Worm (Caenorhabditis elegans): ENCODE results near the gene srb-1.

srb-1 gene

DNA sequence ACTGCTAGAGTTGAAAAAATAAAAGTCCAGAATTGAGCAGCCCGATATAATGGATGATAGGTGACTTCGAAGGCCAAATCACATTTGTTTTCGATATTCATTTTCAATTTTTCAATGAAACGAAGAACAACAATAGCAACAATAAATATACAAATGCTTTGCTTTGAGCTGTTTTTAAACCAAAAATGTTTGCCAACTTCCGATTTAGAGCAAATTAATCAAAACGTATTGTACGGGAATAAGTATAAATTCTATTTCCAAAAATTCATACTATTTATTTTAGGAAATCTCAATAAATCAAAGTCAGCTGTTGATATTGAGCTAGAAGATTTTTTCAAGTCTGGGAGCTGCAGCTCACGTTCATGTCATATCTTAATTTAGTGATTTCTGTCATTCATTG, at the start of gene srb-1:
srb-1 (minus strand) TSS at position 101 of the 400 bp plus-strand sequence.
- TF ChIP-seq Y22D7AL.16 (tag; optimal IDR thresholded peaks at IDR 0.05), result no peak

DNA sequence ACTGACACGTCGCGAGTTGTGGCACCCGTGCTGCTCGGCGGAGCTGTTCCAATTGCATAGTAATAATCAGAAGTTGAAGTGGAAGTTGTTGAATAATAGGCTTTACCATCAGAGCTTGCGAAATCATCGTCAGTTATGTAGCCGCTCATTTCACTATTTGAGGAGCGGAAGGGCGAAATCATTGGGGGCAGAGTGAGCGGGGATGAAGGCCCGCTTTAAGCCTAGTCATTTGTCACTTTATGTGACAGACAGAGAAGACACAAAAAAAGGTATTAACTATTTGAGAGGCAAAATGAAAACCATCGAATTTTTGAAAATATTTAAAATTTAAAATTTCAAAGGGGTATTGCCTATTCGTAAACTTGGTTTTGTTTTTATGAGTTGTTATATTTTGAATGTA, 47.5 kb upstream of the srb-1 start:
- no peak for TF ChIP-seq hlh-8 (tag; optimal IDR thresholded peaks at IDR 0.05)
- no peak for TF ChIP-seq nhr-11 (tag; optimal IDR thresholded peaks at IDR 0.05)
- no peak for TF ChIP-seq dve-1 (tag; optimal IDR thresholded peaks at IDR 0.05)
- TF ChIP-seq tbx-7 (tag; optimal IDR thresholded peaks at IDR 0.05), result no peak
- TF ChIP-seq odd-2 (tag; optimal IDR thresholded peaks at IDR 0.05), result no peak
- TF ChIP-seq zip-5 (tag; optimal IDR thresholded peaks at IDR 0.05), result no peak

DNA sequence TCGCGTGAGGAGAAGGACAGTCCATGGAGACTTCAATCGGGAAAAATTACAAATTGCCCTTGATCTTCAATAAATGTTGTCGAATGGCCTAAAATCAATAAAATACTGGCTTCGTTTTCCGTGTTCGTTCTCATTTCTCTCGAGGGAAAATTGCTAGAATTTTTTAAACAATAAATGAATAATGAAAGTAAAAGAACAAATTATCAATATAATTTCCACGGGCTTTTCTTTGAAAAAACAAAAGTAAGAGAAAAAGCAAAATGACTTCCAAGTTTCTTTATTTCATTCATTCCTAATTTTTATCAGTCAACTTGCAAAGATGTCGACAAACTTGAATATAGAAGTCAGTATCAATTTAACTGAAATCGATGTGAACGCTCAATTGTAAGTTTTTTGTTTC, 41.8 kb upstream of the srb-1 start, which contains the start of gene C34F11.1:
C34F11.1 (plus strand) TSS at position 301 of the 400 bp plus-strand sequence.
- TF ChIP-seq zip-5 (tag; optimal IDR thresholded peaks at IDR 0.05), result no peak
- TF ChIP-seq dve-1 (tag; optimal IDR thresholded peaks at IDR 0.05), result no peak
- TF ChIP-seq ama-1 (optimal IDR thresholded peaks at IDR 0.05), result no peak
- TF ChIP-seq ref-2 (tag; optimal IDR thresholded peaks at IDR 0.05), result no peak
- no peak for TF ChIP-seq ceh-30 (tag; optimal IDR thresholded peaks at IDR 0.05)
- TF ChIP-seq ceh-14 (tag; optimal IDR thresholded peaks at IDR 0.05), result no peak
- TF ChIP-seq pag-3 (tag; optimal IDR thresholded peaks at IDR 0.05; ENCODE audit: borderline replicate concordance), result no peak
- no peak for TF ChIP-seq unc-86 (tag; optimal IDR thresholded peaks at IDR 0.05)
- no peak for TF ChIP-seq T23F11.4 (GFP tag; optimal IDR thresholded peaks at IDR 0.05)
- TF ChIP-seq fax-1 (tag; optimal IDR thresholded peaks at IDR 0.05), result no peak
- TF ChIP-seq tbx-7 (tag; optimal IDR thresholded peaks at IDR 0.05), result no peak
- no peak for TF ChIP-seq hlh-8 (tag; optimal IDR thresholded peaks at IDR 0.05)
- no peak for TF ChIP-seq hlh-30 (tag; optimal IDR thresholded peaks at IDR 0.05; ENCODE audit: insufficient read depth)
- TF ChIP-seq gmeb-2 (tag; optimal IDR thresholded peaks at IDR 0.05), result no peak
- TF ChIP-seq unc-3 (GFP tag; conservative IDR thresholded peaks at IDR 0.05), result no peak
- TF ChIP-seq unc-3 (tag; optimal IDR thresholded peaks at IDR 0.05), result no peak
- no peak for TF ChIP-seq fkh-10 (GFP tag; optimal IDR thresholded peaks at IDR 0.05)
- no peak for TF ChIP-seq F13H6.1 (tag; optimal IDR thresholded peaks at IDR 0.05)

DNA sequence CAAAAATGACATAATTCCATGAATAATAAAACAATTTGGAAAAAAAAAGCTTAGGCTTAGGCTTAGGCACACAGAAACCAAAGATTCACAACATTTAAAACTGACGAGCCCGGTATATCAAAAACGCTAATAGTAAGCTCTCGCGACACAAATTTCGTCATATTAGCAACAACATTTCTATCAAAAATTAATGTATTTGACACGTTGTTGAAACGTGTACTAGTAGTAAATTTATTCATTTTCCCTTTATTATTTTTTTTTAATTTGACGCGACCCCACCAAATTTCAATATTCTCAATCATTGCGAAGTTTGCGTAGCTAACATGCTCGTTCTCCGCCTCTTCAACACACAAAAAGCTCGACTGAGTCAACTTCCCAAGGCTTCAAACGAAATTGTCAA, 41.1 kb upstream of the srb-1 start, which contains the start of gene C34F11.2:
C34F11.2 (plus strand) TSS at position 301 of the 400 bp plus-strand sequence.
- TF ChIP-seq pax-1 (tag; optimal IDR thresholded peaks at IDR 0.05), result no peak
- TF ChIP-seq ceh-22 (tag; optimal IDR thresholded peaks at IDR 0.05), result no peak
- no peak for TF ChIP-seq unc-3 (GFP tag; conservative IDR thresholded peaks at IDR 0.05)
- no peak for TF ChIP-seq unc-3 (tag; optimal IDR thresholded peaks at IDR 0.05)
- TF ChIP-seq pha-2 (tag; optimal IDR thresholded peaks at IDR 0.05), result no peak
- no peak for TF ChIP-seq elt-4 (tag; optimal IDR thresholded peaks at IDR 0.05)
- no peak for TF ChIP-seq ref-2 (tag; optimal IDR thresholded peaks at IDR 0.05)
- no peak for TF ChIP-seq unc-42 (tag; optimal IDR thresholded peaks at IDR 0.05)
- TF ChIP-seq ceh-48 (tag; optimal IDR thresholded peaks at IDR 0.05), result no peak
- TF ChIP-seq ceh-31 (tag; optimal IDR thresholded peaks at IDR 0.05), result no peak
- TF ChIP-seq T23F11.4 (GFP tag; optimal IDR thresholded peaks at IDR 0.05), result no peak
- no peak for TF ChIP-seq hlh-8 (tag; optimal IDR thresholded peaks at IDR 0.05)
- no peak for TF ChIP-seq nhr-11 (tag; optimal IDR thresholded peaks at IDR 0.05)
- TF ChIP-seq ama-1 (optimal IDR thresholded peaks at IDR 0.05), result no peak
- TF ChIP-seq elt-2 (tag; optimal IDR thresholded peaks at IDR 0.05), result no peak
- no peak for TF ChIP-seq ceh-9 (tag; optimal IDR thresholded peaks at IDR 0.05)
- no peak for TF ChIP-seq C38D4.7 (GFP tag; optimal IDR thresholded peaks at IDR 0.05)
- TF ChIP-seq dve-1 (tag; optimal IDR thresholded peaks at IDR 0.05), result no peak
- no peak for TF ChIP-seq npax-4 (tag; optimal IDR thresholded peaks at IDR 0.05)
- TF ChIP-seq pag-3 (tag; optimal IDR thresholded peaks at IDR 0.05; ENCODE audit: borderline replicate concordance), result no peak

DNA sequence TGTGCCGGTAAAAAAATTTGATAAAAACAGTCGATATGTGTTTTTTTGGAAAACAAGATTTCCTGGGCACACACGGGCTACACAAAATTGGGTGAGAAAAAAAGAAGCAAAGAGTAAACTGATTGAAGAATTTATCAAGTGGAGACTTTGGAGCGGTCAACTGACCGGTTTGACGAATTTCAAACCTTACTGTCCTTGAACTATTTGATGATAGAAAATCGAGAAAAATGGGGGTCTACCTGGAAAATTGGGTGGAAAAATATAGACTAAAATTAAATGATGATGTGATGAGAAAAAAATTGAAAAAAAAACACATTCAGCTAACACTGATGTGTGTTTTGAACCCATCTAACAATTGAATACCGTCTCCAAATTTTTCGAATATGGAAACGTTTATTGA, 40.0 kb upstream of the srb-1 start, which contains the start of gene C34F11.8:
C34F11.8 (minus strand) TSS at position 135 of the 400 bp plus-strand sequence.
- TF ChIP-seq che-1 (tag; optimal IDR thresholded peaks at IDR 0.05) (no peak), unc-55 (GFP tag; optimal IDR thresholded peaks at IDR 0.05) (no peak), ztf-16 (tag; optimal IDR thresholded peaks at IDR 0.05) (no peak), elt-2 (tag; optimal IDR thresholded peaks at IDR 0.05) (no peak), sox-4 (tag; optimal IDR thresholded peaks at IDR 0.05) (no peak), ceh-6 (GFP tag; optimal IDR thresholded peaks at IDR 0.05) (no peak), unc-86 (tag; optimal IDR thresholded peaks at IDR 0.05) (no peak), rnt-1 (tag; optimal IDR thresholded peaks at IDR 0.05) (no peak), pax-1 (tag; optimal IDR thresholded peaks at IDR 0.05) (no peak), nhr-11 (tag; optimal IDR thresholded peaks at IDR 0.05) (no peak), ceh-24 (tag; optimal IDR thresholded peaks at IDR 0.05) (no peak), ets-4 (tag; optimal IDR thresholded peaks at IDR 0.05) (no peak), pros-1 (tag; optimal IDR thresholded peaks at IDR 0.05) (no peak), hlh-30 (tag; optimal IDR thresholded peaks at IDR 0.05; ENCODE audit: insufficient read depth) (no peak), lin-11 (tag; optimal IDR thresholded peaks at IDR 0.05) (no peak), lim-6 (tag; optimal IDR thresholded peaks at IDR 0.05) (no peak), pha-4 (tag; optimal IDR thresholded peaks at IDR 0.05) (no peak), npax-4 (tag; optimal IDR thresholded peaks at IDR 0.05) (no peak)
